Fruit fly (Drosophila melanogaster) whole organism, embryonic: ENCODE results near the gene CG32806.

Source experiments
- Atf3 ChIP-seq: fragments of 200-800 bp; sonication (Bioruptor generic); optimal IDR thresholded peaks from 3 replicates; lab custom pipeline; 2016; ENCODE audit warnings: missing biosample characterization, missing genetic modification characterization
- Atf6 ChIP-seq: fragments of 200-800 bp; sonication (Bioruptor generic); IDR thresholded peaks from 2 replicates; pipeline ENCODE4 v1.3.6; 2022; ENCODE audit warnings: missing biosample characterization, missing genetic modification characterization
- BEAF-32 ChIP-seq: fragments of 200-800 bp; sonication (Bioruptor generic); optimal IDR thresholded peaks from 3 replicates; lab custom pipeline; 2017; ENCODE audit warnings: missing biosample characterization, missing genetic modification characterization, mild to moderate bottlenecking, moderate library complexity, missing genetic modification reagents
- BtbVII ChIP-seq: fragments of 200-800 bp; sonication (Bioruptor generic); optimal IDR thresholded peaks from 3 replicates; lab custom pipeline; 2017; ENCODE audit warnings: missing biosample characterization, mild to moderate bottlenecking, missing genetic modification characterization
- CG10431 ChIP-seq: fragments of 200-800 bp; sonication (Bioruptor generic); optimal IDR thresholded peaks from 3 replicates; lab custom pipeline; 2018; ENCODE audit warnings: missing biosample characterization, mild to moderate bottlenecking, missing genetic modification characterization
- CG12071 ChIP-seq: fragments of 200-800 bp; sonication (Bioruptor generic); optimal IDR thresholded peaks from 3 replicates; lab custom pipeline; 2018; ENCODE audit warnings: missing biosample characterization, mild to moderate bottlenecking, missing genetic modification characterization
- CG1233 ChIP-seq: fragments of 200-800 bp; sonication (Bioruptor generic); optimal IDR thresholded peaks from 4 replicates; lab custom pipeline; 2018; ENCODE audit warnings: missing biosample characterization, mild to moderate bottlenecking, missing genetic modification characterization
- CG13894 ChIP-seq: fragments of 200-800 bp; sonication (Bioruptor generic); optimal IDR thresholded peaks from 3 replicates; lab custom pipeline; 2018; ENCODE audit warnings: missing biosample characterization, mild to moderate bottlenecking, missing genetic modification characterization, moderate library complexity
- CG15514 ChIP-seq: fragments of 200-800 bp; sonication (Bioruptor generic); optimal IDR thresholded peaks from 3 replicates; lab custom pipeline; 2017; ENCODE audit warnings: missing biosample characterization, missing genetic modification characterization, mild to moderate bottlenecking, moderate library complexity, missing genetic modification reagents
- CG17829 ChIP-seq: fragments of 200-800 bp; optimal IDR thresholded peaks from 2 replicates; lab custom pipeline; 2019; ENCODE audit warnings: missing biosample characterization, mild to moderate bottlenecking, missing genetic modification characterization, moderate library complexity
- CG18011 ChIP-seq: fragments of 200-800 bp; sonication (Bioruptor generic); optimal IDR thresholded peaks from 2 replicates; lab custom pipeline; 2017; ENCODE audit warnings: missing biosample characterization, missing genetic modification characterization, mild to moderate bottlenecking, moderate library complexity, missing genotype
- CG2202 ChIP-seq: fragments of 200-800 bp; sonication (Bioruptor generic); optimal IDR thresholded peaks from 2 replicates; lab custom pipeline; 2018; ENCODE audit warnings: missing biosample characterization, mild to moderate bottlenecking, missing genetic modification characterization
- CG2875 ChIP-seq: fragments of 200-800 bp; sonication (Bioruptor generic); optimal IDR thresholded peaks from 2 replicates; lab custom pipeline; 2017; ENCODE audit warnings: missing biosample characterization, mild to moderate bottlenecking, missing genetic modification characterization, missing genetic modification reagents
- CG30431 ChIP-seq: fragments of 200-800 bp; sonication (Bioruptor generic); optimal IDR thresholded peaks from 2 replicates; lab custom pipeline; 2017; ENCODE audit warnings: missing biosample characterization, missing genetic modification characterization
- CG3163 ChIP-seq: fragments of 200-800 bp; sonication (Bioruptor generic); optimal IDR thresholded peaks from 3 replicates; lab custom pipeline; 2016; ENCODE audit warnings: missing biosample characterization, missing genetic modification characterization
- CG42726 ChIP-seq: fragments of 200-800 bp; sonication (Bioruptor generic); IDR thresholded peaks from 2 replicates; pipeline ENCODE4 v1.3.6; 2022; ENCODE audit warnings: missing biosample characterization, missing genetic modification characterization; ENCODE audit not compliant: partially characterized antibody
- CG43689 ChIP-seq: fragments of 200-800 bp; sonication (Bioruptor generic); IDR thresholded peaks from 2 replicates; pipeline ENCODE4 v1.3.6; 2022; ENCODE audit warnings: missing biosample characterization, missing genetic modification characterization
- CG6765 ChIP-seq: fragments of 200-800 bp; sonication (Bioruptor generic); optimal IDR thresholded peaks from 3 replicates; lab custom pipeline; 2017; ENCODE audit warnings: missing biosample characterization, mild to moderate bottlenecking, missing genetic modification characterization
- CG8944 ChIP-seq: fragments of 200-800 bp; sonication (Bioruptor generic); optimal IDR thresholded peaks from 3 replicates; lab custom pipeline; 2016; ENCODE audit warnings: missing biosample characterization, missing genetic modification characterization
- Deaf1 ChIP-seq: fragments of 200-800 bp; optimal IDR thresholded peaks from 3 replicates; lab custom pipeline; 2019; ENCODE audit warnings: missing biosample characterization, mild to moderate bottlenecking, missing genetic modification characterization, moderate library complexity
- Dek ChIP-seq: fragments of 200-800 bp; sonication (Bioruptor generic); optimal IDR thresholded peaks from 3 replicates; lab custom pipeline; 2019; ENCODE audit warnings: missing biosample characterization, mild to moderate bottlenecking, missing genetic modification characterization, moderate library complexity
- Dfd ChIP-seq, 2 experiments: fragments of >200 bp; optimal IDR thresholded peaks; 2 replicates each; lab custom pipeline; 2017; ENCODE audit warnings: missing biosample characterization in 2 of 2, missing genetic modification characterization in 2 of 2
- Hmx ChIP-seq: fragments of 200-800 bp; sonication (Bioruptor generic); optimal IDR thresholded peaks from 2 replicates; lab custom pipeline; 2016; ENCODE audit warnings: missing biosample characterization, missing genetic modification characterization
- Hr3 ChIP-seq: fragments of 200-800 bp; sonication (Bioruptor generic); optimal IDR thresholded peaks from 3 replicates; lab custom pipeline; 2016; ENCODE audit warnings: missing biosample characterization, missing genetic modification characterization
- Hr78 ChIP-seq, 2 experiments: fragments of 200-800 bp in 1 of 2; fragments of >200 bp in 1 of 2; sonication (Bioruptor generic) in 1 of 2; optimal IDR thresholded peaks; 2 replicates each; lab custom pipeline; 2017 to 2019; ENCODE audit warnings: missing biosample characterization in 2 of 2, missing genetic modification characterization in 2 of 2, mild to moderate bottlenecking in 1 of 2, moderate library complexity in 1 of 2
- Mes4 ChIP-seq: fragments of 200-800 bp; sonication (Bioruptor generic); optimal IDR thresholded peaks from 2 replicates; lab custom pipeline; 2016; ENCODE audit warnings: missing biosample characterization, missing genetic modification characterization
- Optix ChIP-seq: fragments of 200-800 bp; sonication (Bioruptor generic); IDR thresholded peaks from 3 replicates; pipeline ENCODE4 v1.3.6; 2022; ENCODE audit warnings: missing biosample characterization, missing genetic modification characterization
- Pdp1 ChIP-seq, 2 experiments: fragments of 200-800 bp; sonication (Bioruptor generic); optimal IDR thresholded peaks; 3 replicates each; lab custom pipeline; 2016; ENCODE audit warnings: missing biosample characterization in 2 of 2, missing genetic modification characterization in 2 of 2, mild to moderate bottlenecking in 1 of 2, moderate library complexity in 1 of 2
- Rfx ChIP-seq: fragments of 200-800 bp; sonication (Bioruptor generic); IDR thresholded peaks from 2 replicates; pipeline ENCODE4 v1.3.6; 2022; ENCODE audit warnings: missing biosample characterization, missing genetic modification characterization
- Scr ChIP-seq: fragments of 200-800 bp; sonication (Bioruptor generic); IDR thresholded peaks from 2 replicates; pipeline ENCODE4 v1.3.6; 2022; ENCODE audit warnings: missing biosample characterization, missing genetic modification characterization; ENCODE audit not compliant: partially characterized antibody
- Spps ChIP-seq: fragments of 200-800 bp; sonication (Bioruptor generic); optimal IDR thresholded peaks from 2 replicates; lab custom pipeline; 2018; ENCODE audit warnings: missing biosample characterization, mild to moderate bottlenecking, missing genetic modification characterization
- Ssrp ChIP-seq: fragments of 200-800 bp; sonication (Bioruptor generic); optimal IDR thresholded peaks from 2 replicates; lab custom pipeline; 2018; ENCODE audit warnings: missing biosample characterization, mild to moderate bottlenecking, missing genetic modification characterization, moderate library complexity
- bigmax ChIP-seq: fragments of 200-800 bp; sonication (Bioruptor generic); optimal IDR thresholded peaks from 2 replicates; lab custom pipeline; 2018; ENCODE audit warnings: missing biosample characterization, mild to moderate bottlenecking, missing genetic modification characterization
- dpn ChIP-seq, 2 experiments: fragments of 200-800 bp; sonication (Bioruptor generic); optimal IDR thresholded peaks; 3 replicates each; lab custom pipeline; 2016; ENCODE audit warnings: missing biosample characterization in 2 of 2, missing genetic modification characterization in 2 of 2
- eyg ChIP-seq: fragments of 200-800 bp; sonication (Bioruptor generic); optimal IDR thresholded peaks from 3 replicates; lab custom pipeline; 2016; ENCODE audit warnings: missing biosample characterization, missing genetic modification characterization
- fu2 ChIP-seq: fragments of 200-800 bp; sonication (Bioruptor generic); optimal IDR thresholded peaks from 2 replicates; lab custom pipeline; 2016; ENCODE audit warnings: missing biosample characterization, missing genetic modification characterization
- gcm2 ChIP-seq: fragments of 200-800 bp; sonication (Bioruptor generic); optimal IDR thresholded peaks from 2 replicates; lab custom pipeline; 2016; ENCODE audit warnings: missing biosample characterization, missing genetic modification characterization
- gt ChIP-seq: fragments of 200-800 bp; sonication (Bioruptor generic); IDR thresholded peaks from 2 replicates; pipeline ENCODE4 v1.3.6; 2022; ENCODE audit warnings: missing biosample characterization, missing genetic modification characterization
- jing ChIP-seq: fragments of 200-800 bp; sonication (Bioruptor generic); optimal IDR thresholded peaks from 2 replicates; lab custom pipeline; 2018; ENCODE audit warnings: missing biosample characterization, mild to moderate bottlenecking, missing genetic modification characterization
- nerfin-2 ChIP-seq: fragments of 200-800 bp; sonication (Bioruptor generic); IDR thresholded peaks from 2 replicates; pipeline ENCODE4 v1.3.6; 2022; ENCODE audit warnings: missing biosample characterization, missing genetic modification characterization; ENCODE audit not compliant: partially characterized antibody
- peb ChIP-seq: fragments of 200-800 bp; sonication (Bioruptor generic); IDR thresholded peaks from 2 replicates; pipeline ENCODE4 v1.3.6; 2022; ENCODE audit warnings: missing biosample characterization, missing genetic modification characterization
- ro ChIP-seq: fragments of 200-800 bp; sonication (Bioruptor generic); IDR thresholded peaks from 2 replicates; pipeline ENCODE4 v1.3.6; 2022; ENCODE audit warnings: missing biosample characterization, missing genetic modification characterization
- sim ChIP-seq: fragments of 200-800 bp; sonication (Bioruptor generic); IDR thresholded peaks from 2 replicates; pipeline ENCODE4 v1.3.6; 2022; ENCODE audit warnings: missing biosample characterization, missing genetic modification characterization
- so ChIP-seq: fragments of 200-800 bp; sonication (Bioruptor generic); IDR thresholded peaks from 3 replicates; pipeline ENCODE4 v1.3.6; 2022; ENCODE audit warnings: missing biosample characterization, missing genetic modification characterization
- sob ChIP-seq: fragments of 200-800 bp; sonication (Bioruptor generic); IDR thresholded peaks from 2 replicates; pipeline ENCODE4 v1.3.6; 2022; ENCODE audit warnings: missing biosample characterization, missing genetic modification characterization
- stwl ChIP-seq: fragments of 200-800 bp; sonication (Bioruptor generic); optimal IDR thresholded peaks from 3 replicates; lab custom pipeline; 2018; ENCODE audit warnings: missing biosample characterization, mild to moderate bottlenecking, missing genetic modification characterization, moderate library complexity
- usp ChIP-seq: fragments of >200 bp; optimal IDR thresholded peaks from 2 replicates; lab custom pipeline; 2017; ENCODE audit warnings: missing biosample characterization, missing genetic modification characterization
- vfl ChIP-seq: fragments of 200-800 bp; sonication (Bioruptor generic); optimal IDR thresholded peaks from 2 replicates; lab custom pipeline; 2016; ENCODE audit warnings: missing biosample characterization, missing genetic modification characterization

Gene CG32806

dm6 chrX:1830396-1831218 is 41.2 kb downstream of the CG32806 start (continued):
- TF ChIP-seq CG17829 (tag; lab: Kevin White, UChicago): peak; percentile 94
- TF ChIP-seq Deaf1 (tag; lab: Kevin White, UChicago): peak; percentile 78
- peak; percentile 94 for TF ChIP-seq Atf3
- peak; percentile 80 for TF ChIP-seq CG30431 (GFP tag; lab: Kevin White, UChicago)
- no peak for TF ChIP-seq usp (GFP tag; lab: Kevin White, UChicago)
- peak; percentile 92 for TF ChIP-seq CG15514 (GFP tag; lab: Kevin White, UChicago)
- TF ChIP-seq CG43689 (GFP tag; lab: Robert Waterston, UW): peak; percentile 93
- TF ChIP-seq CG1233: peak; percentile 94
- TF ChIP-seq Dfd (GFP tag; optimal IDR thresholded peaks at IDR 0.05; lab: Kevin White, UChicago): no peak
- peak; percentile 61 for TF ChIP-seq bigmax (GFP tag; lab: Kevin White, UChicago)
- TF ChIP-seq CG10431 (GFP tag; lab: Kevin White, UChicago): peak; percentile 67
- TF ChIP-seq BEAF-32: peak; percentile 13
- TF ChIP-seq vfl (GFP tag; lab: Kevin White, UChicago): peak; percentile 86
- TF ChIP-seq gcm2 (GFP tag; lab: Kevin White, UChicago): peak; percentile 95
- TF ChIP-seq sim (GFP tag; lab: Robert Waterston, UW): peak; percentile 94
- peak; percentile 93 for TF ChIP-seq CG6765 (GFP tag; lab: Kevin White, UChicago)
- peak; percentile 93 for TF ChIP-seq Optix
- TF ChIP-seq Rfx: peak; percentile 99
- peak; percentile 93 for TF ChIP-seq eyg (GFP tag; lab: Kevin White, UChicago)
- TF ChIP-seq CG13894 (tag; lab: Kevin White, UChicago): peak; percentile 93
- peak in 1 of 2 experiments; percentile 83 for TF ChIP-seq Hr78 (GFP tag; optimal IDR thresholded peaks at IDR 0.05; lab: Kevin White, UChicago)
- peak; percentile 94 for TF ChIP-seq Atf6
- TF ChIP-seq gt (GFP tag; lab: Robert Waterston, UW): peak; percentile 89
- TF ChIP-seq Dek (tag; lab: Kevin White, UChicago): peak; percentile 96
- TF ChIP-seq Spps: peak; percentile 68
- peak; percentile 92 for TF ChIP-seq ro (GFP tag; lab: Robert Waterston, UW)
- TF ChIP-seq dpn (GFP tag; optimal IDR thresholded peaks at IDR 0.05; lab: Kevin White, UChicago): peak; percentile 94 to 95
- peak; percentile 97 for TF ChIP-seq CG12071 (GFP tag; lab: Kevin White, UChicago)
- peak; percentile 91 for TF ChIP-seq CG8944 (GFP tag; lab: Kevin White, UChicago)
- TF ChIP-seq Mes4 (GFP tag; lab: Kevin White, UChicago): peak; percentile 89
- TF ChIP-seq jing (GFP tag; lab: Kevin White, UChicago): peak; percentile 91
- TF ChIP-seq CG2202: peak; percentile 73
- TF ChIP-seq Ssrp (tag; lab: Kevin White, UChicago): peak; percentile 91
- peak; percentile 92 to 93 for TF ChIP-seq Pdp1 (GFP tag; optimal IDR thresholded peaks at IDR 0.05; lab: Kevin White, UChicago)
- TF ChIP-seq Scr (GFP tag; lab: Robert Waterston, UW): 0 out of 2 replicates have a peak, but pooled peaks have one; percentile 29
- TF ChIP-seq fu2: peak; percentile 93
- peak; percentile 95 for TF ChIP-seq so (GFP tag; lab: Robert Waterston, UW)
- TF ChIP-seq sob: peak; percentile 97
- TF ChIP-seq BtbVII: peak; percentile 94
- peak; percentile 92 for TF ChIP-seq CG2875 (GFP tag; lab: Kevin White, UChicago)
- peak; percentile 95 for TF ChIP-seq Hr3 (GFP tag; lab: Kevin White, UChicago)
- peak; percentile 89 for TF ChIP-seq Hmx (GFP tag; lab: Kevin White, UChicago)
- peak; percentile 81 for TF ChIP-seq CG18011 (GFP tag; lab: Kevin White, UChicago)
- peak; percentile 95 for TF ChIP-seq peb
- peak; percentile 20 for TF ChIP-seq stwl (tag; lab: Kevin White, UChicago)
- TF ChIP-seq nerfin-2: peak; percentile 45; the same call in 1 of the 2 replicates
- TF ChIP-seq CG3163 (GFP tag; lab: Kevin White, UChicago): peak; percentile 83
- no peak for TF ChIP-seq CG42726 (GFP tag; lab: Robert Waterston, UW)
